Fruit fly (Drosophila melanogaster): Measurements from ENCODE around the gene Aos1.

The Aos1 gene

dm6 chr3R:12431030-12431489 is 2.6 kb downstream of the Aos1 start, which contains the start of gene Prosalpha2 (continued):
- TF ChIP-seq insv (GFP tag; optimal IDR thresholded peaks at IDR 0.05) (peak in 1 of 2 experiments; percentile 31), repo (GFP tag; optimal IDR thresholded peaks at IDR 0.05) (no peak), ERR (GFP tag; optimal IDR thresholded peaks at IDR 0.05) (no peak), MESR4 (GFP tag; optimal IDR thresholded peaks at IDR 0.05) (peak; percentile 66), chn (GFP tag; optimal IDR thresholded peaks at IDR 0.05) (peak; percentile 24), YL-1 (GFP tag; optimal IDR thresholded peaks at IDR 0.05) (peak; percentile 53), bowl (GFP tag; IDR thresholded peaks at IDR 0.05) (no peak), E2f2 (GFP tag; IDR thresholded peaks at IDR 0.05) (peak; percentile 68), bigmax (GFP tag; optimal IDR thresholded peaks at IDR 0.05) (no peak), NC2α (GFP tag; optimal IDR thresholded peaks at IDR 0.05) (no peak), Fer1 (GFP tag; optimal IDR thresholded peaks at IDR 0.05) (peak; percentile 21), CG15514 (GFP tag; optimal IDR thresholded peaks at IDR 0.05) (peak; percentile 62), Sox100B (GFP tag; optimal IDR thresholded peaks at IDR 0.05) (no peak), Myb (GFP tag; optimal IDR thresholded peaks at IDR 0.05) (peak; percentile 20), CG14050 (GFP tag; IDR thresholded peaks at IDR 0.05) (no peak), dmrt99B (tag; optimal IDR thresholded peaks at IDR 0.05) (no peak), CG30020 (tag; optimal IDR thresholded peaks at IDR 0.05) (peak; percentile 53), phol (tag; optimal IDR thresholded peaks at IDR 0.05) (peak; percentile 46), row (GFP tag; IDR thresholded peaks at IDR 0.05) (peak; percentile 59), Usf (GFP tag; optimal IDR thresholded peaks at IDR 0.05) (no peak), dysf (GFP tag; IDR thresholded peaks at IDR 0.05) (peak; percentile 32; the same call in 1 of the 3 replicates), Atf3 (GFP tag; optimal IDR thresholded peaks at IDR 0.05) (no peak), Med (GFP tag) (peak; percentile 73), CG12071 (GFP tag; optimal IDR thresholded peaks at IDR 0.05) (no peak), pum (GFP tag; optimal IDR thresholded peaks at IDR 0.05) (no peak), Sin3A (optimal IDR thresholded peaks at IDR 0.05) (peak; percentile 66), CG2712 (tag; optimal IDR thresholded peaks at IDR 0.05) (peak; percentile 28), CG9797 (GFP tag; optimal IDR thresholded peaks at IDR 0.05) (peak; percentile 84), psq (GFP tag; optimal IDR thresholded peaks at IDR 0.05) (no peak), Elba2 (GFP tag; optimal IDR thresholded peaks at IDR 0.05) (peak; percentile 72), CG8290 (GFP tag; optimal IDR thresholded peaks at IDR 0.05) (peak; percentile 9), CG8290 (tag; optimal IDR thresholded peaks at IDR 0.05) (no peak), trem (tag; optimal IDR thresholded peaks at IDR 0.05) (peak; percentile 80), stc (GFP tag; IDR thresholded peaks at IDR 0.05) (no peak), fu2 (GFP tag; optimal IDR thresholded peaks at IDR 0.05) (no peak), MBD-R2 (GFP tag; IDR thresholded peaks at IDR 0.05) (peak; percentile 82), CG32767 (GFP tag; IDR thresholded peaks at IDR 0.05) (peak; percentile 51), tgo (GFP tag; IDR thresholded peaks at IDR 0.05) (no peak), CG12155 (GFP tag; optimal IDR thresholded peaks at IDR 0.05) (peak; percentile 14), PHDP (tag; optimal IDR thresholded peaks at IDR 0.05) (no peak), CG33213 (GFP tag; optimal IDR thresholded peaks at IDR 0.05) (peak; percentile 5), CG10267 (tag; optimal IDR thresholded peaks at IDR 0.05) (peak; percentile 45), lilli (GFP tag; optimal IDR thresholded peaks at IDR 0.05) (no peak), CG13123 (GFP tag; optimal IDR thresholded peaks at IDR 0.05) (no peak), CG14667 (GFP tag; IDR thresholded peaks at IDR 0.05) (no peak), usp (GFP tag; optimal IDR thresholded peaks at IDR 0.05) (no peak), CG1603 (tag; optimal IDR thresholded peaks at IDR 0.05) (peak; percentile 55), CG32532 (GFP tag; IDR thresholded peaks at IDR 0.05) (peak; percentile 30; the same call in 1 of the 2 replicates), CoRest (tag; optimal IDR thresholded peaks at IDR 0.05) (peak; percentile 74), CG14710 (tag; optimal IDR thresholded peaks at IDR 0.05) (peak; percentile 80), kah (GFP tag; optimal IDR thresholded peaks at IDR 0.05) (no peak), Max (GFP tag; optimal IDR thresholded peaks at IDR 0.05) (no peak), Atf6 (GFP tag; IDR thresholded peaks at IDR 0.05) (no peak)
